Worm (Caenorhabditis elegans) whole organism, late embryonic: ENCODE data around the gene fipr-18.

Experiments used
- F13H6.1 ChIP-seq: sonication (generic microtip); optimal IDR thresholded peaks from 2 replicates; lab custom pipeline; 2016; ENCODE audit warnings: missing genetic modification characterization, missing compliant biosample characterization
- K02D7.2 ChIP-seq: sonication (generic microtip); optimal IDR thresholded peaks from 2 replicates; lab custom pipeline; 2017; ENCODE audit warnings: mild to moderate bottlenecking, missing genetic modification characterization, missing compliant biosample characterization
- K09A11.1 ChIP-seq: sonication (generic microtip); optimal IDR thresholded peaks from 2 replicates; lab custom pipeline; 2017; ENCODE audit warnings: antibody characterized with exemption, mild to moderate bottlenecking, missing genetic modification characterization, missing compliant biosample characterization; ENCODE audit not compliant: insufficient read depth
- T23F11.4 ChIP-seq: fragments of 200-800 bp; sonication (Bioruptor generic); optimal IDR thresholded peaks from 2 replicates; lab custom pipeline; 2018; ENCODE audit warnings: mild to moderate bottlenecking, missing genetic modification characterization, missing compliant biosample characterization
- ahr-1 ChIP-seq: sonication (generic microtip); optimal IDR thresholded peaks from 2 replicates; lab custom pipeline; 2016; ENCODE audit warnings: missing genetic modification characterization, missing compliant biosample characterization
- ama-1 ChIP-seq: fragments of 150-350 bp; optimal IDR thresholded peaks from 2 replicates; lab custom pipeline; 2014
- ceh-14 ChIP-seq: sonication (generic microtip); optimal IDR thresholded peaks from 2 replicates; lab custom pipeline; 2016; ENCODE audit warnings: missing genotype, missing genetic modification characterization, missing compliant biosample characterization
- ceh-22 ChIP-seq: sonication (generic microtip); optimal IDR thresholded peaks from 2 replicates; lab custom pipeline; 2017; ENCODE audit warnings: missing biosample characterization, missing genetic modification characterization
- ceh-24 ChIP-seq: sonication (generic microtip); optimal IDR thresholded peaks from 2 replicates; lab custom pipeline; 2016; ENCODE audit warnings: mild to moderate bottlenecking, missing genetic modification characterization, missing compliant biosample characterization
- ceh-31 ChIP-seq: sonication (generic microtip); optimal IDR thresholded peaks from 2 replicates; lab custom pipeline; 2016; ENCODE audit warnings: missing genetic modification characterization, missing compliant biosample characterization
- ceh-45 ChIP-seq: fragments of 200-800 bp; sonication (Bioruptor generic); IDR thresholded peaks from 2 replicates; pipeline ENCODE4 v1.3.6; 2022; ENCODE audit warnings: missing genetic modification reagents, missing genetic modification characterization, missing compliant biosample characterization
- ceh-48 ChIP-seq: sonication (generic microtip); optimal IDR thresholded peaks from 2 replicates; lab custom pipeline; 2016; ENCODE audit warnings: missing genetic modification characterization, inconsistent platforms, missing compliant biosample characterization
- ceh-6 ChIP-seq: fragments of 200-800 bp; sonication (Bioruptor generic); optimal IDR thresholded peaks from 2 replicates; lab custom pipeline; 2018; ENCODE audit warnings: mild to moderate bottlenecking, missing genetic modification characterization, missing compliant biosample characterization
- ceh-9 ChIP-seq: sonication (generic microtip); optimal IDR thresholded peaks from 2 replicates; lab custom pipeline; 2016; ENCODE audit warnings: mild to moderate bottlenecking, missing genetic modification characterization, inconsistent platforms, missing compliant biosample characterization
- dmd-4 ChIP-seq: sonication (generic microtip); optimal IDR thresholded peaks from 2 replicates; lab custom pipeline; 2016; ENCODE audit warnings: borderline replicate concordance, missing genetic modification characterization, missing compliant biosample characterization
- elt-4 ChIP-seq: sonication (generic microtip); optimal IDR thresholded peaks from 2 replicates; lab custom pipeline; 2016; ENCODE audit warnings: missing genetic modification characterization, missing compliant biosample characterization
- ets-4 ChIP-seq: sonication (generic microtip); optimal IDR thresholded peaks from 2 replicates; lab custom pipeline; 2016; ENCODE audit warnings: missing genetic modification characterization, missing compliant biosample characterization
- eyg-1 ChIP-seq: sonication (generic microtip); optimal IDR thresholded peaks from 2 replicates; lab custom pipeline; 2016; ENCODE audit warnings: missing genotype, missing genetic modification characterization, missing compliant biosample characterization
- fkh-10 ChIP-seq: fragments of 150-350 bp; optimal IDR thresholded peaks from 2 replicates; lab custom pipeline; 2014; ENCODE audit warnings: missing biosample characterization, missing genetic modification reagents, missing genetic modification characterization
- hlh-13 ChIP-seq: fragments of 200-800 bp; sonication (Bioruptor generic); optimal IDR thresholded peaks from 2 replicates; lab custom pipeline; 2018; ENCODE audit warnings: mild to moderate bottlenecking, missing genetic modification characterization, missing compliant biosample characterization
- hlh-6 ChIP-seq: sonication (generic microtip); optimal IDR thresholded peaks from 2 replicates; lab custom pipeline; 2016; ENCODE audit warnings: missing genotype, missing genetic modification characterization, missing compliant biosample characterization
- lin-11 ChIP-seq: fragments of 200-800 bp; sonication (Bioruptor generic); optimal IDR thresholded peaks from 2 replicates; lab custom pipeline; 2018; ENCODE audit warnings: mild to moderate bottlenecking, missing genetic modification characterization, missing compliant biosample characterization
- mec-3 ChIP-seq: sonication (generic microtip); optimal IDR thresholded peaks from 2 replicates; lab custom pipeline; 2016; ENCODE audit warnings: borderline replicate concordance, missing genetic modification characterization, missing compliant biosample characterization
- nhr-11 ChIP-seq: fragments of 150-350 bp; optimal IDR thresholded peaks from 2 replicates; lab custom pipeline; 2014; ENCODE audit warnings: missing biosample characterization, missing genetic modification characterization
- nhr-232 ChIP-seq: sonication (generic microtip); optimal IDR thresholded peaks from 2 replicates; lab custom pipeline; 2016; ENCODE audit warnings: missing genetic modification characterization, missing compliant biosample characterization
- npax-4 ChIP-seq: sonication (generic microtip); optimal IDR thresholded peaks from 2 replicates; lab custom pipeline; 2016; ENCODE audit warnings: missing genetic modification characterization, missing compliant biosample characterization
- odd-2 ChIP-seq: sonication (generic microtip); optimal IDR thresholded peaks from 2 replicates; lab custom pipeline; 2017; ENCODE audit warnings: antibody characterized with exemption, mild to moderate bottlenecking, missing genetic modification characterization, missing compliant biosample characterization
- pag-3 ChIP-seq: sonication (generic microtip); optimal IDR thresholded peaks from 2 replicates; lab custom pipeline; 2016; ENCODE audit warnings: missing compliant biosample characterization, missing genetic modification characterization, borderline replicate concordance
- pax-1 ChIP-seq: fragments of 150-350 bp; optimal IDR thresholded peaks from 2 replicates; lab custom pipeline; 2014; ENCODE audit warnings: missing biosample characterization, missing genetic modification characterization
- pros-1 ChIP-seq: fragments of 150-350 bp; optimal IDR thresholded peaks from 2 replicates; lab custom pipeline; 2014; ENCODE audit warnings: missing biosample characterization, missing genetic modification reagents, missing genetic modification characterization
- ref-2 ChIP-seq: sonication (generic microtip); optimal IDR thresholded peaks from 2 replicates; lab custom pipeline; 2016; ENCODE audit warnings: missing genetic modification characterization, missing compliant biosample characterization
- rnt-1 ChIP-seq: sonication (generic microtip); optimal IDR thresholded peaks from 2 replicates; lab custom pipeline; 2016; ENCODE audit warnings: missing genetic modification characterization, missing compliant biosample characterization
- sdc-2 ChIP-seq: sonication (generic microtip); optimal IDR thresholded peaks from 2 replicates; lab custom pipeline; 2016; ENCODE audit warnings: missing genotype, missing genetic modification characterization, missing compliant biosample characterization
- sox-2 ChIP-seq: fragments of 200-800 bp; sonication (Bioruptor generic); IDR thresholded peaks from 2 replicates; pipeline ENCODE4 v1.3.6; 2022; ENCODE audit warnings: missing genetic modification reagents, missing genetic modification characterization, missing compliant biosample characterization
- syd-9 ChIP-seq: sonication (generic microtip); optimal IDR thresholded peaks from 2 replicates; lab custom pipeline; 2016; ENCODE audit warnings: mild to moderate bottlenecking, missing genetic modification characterization, moderate library complexity, missing compliant biosample characterization
- tbx-7 ChIP-seq: sonication (generic microtip); optimal IDR thresholded peaks from 2 replicates; lab custom pipeline; 2016; ENCODE audit warnings: missing genotype, missing genetic modification characterization, missing compliant biosample characterization
- ttx-3 ChIP-seq: sonication (generic microtip); optimal IDR thresholded peaks from 2 replicates; lab custom pipeline; 2016; ENCODE audit warnings: missing genetic modification reagents, missing genetic modification characterization, missing compliant biosample characterization
- unc-42 ChIP-seq: sonication (generic microtip); optimal IDR thresholded peaks from 2 replicates; lab custom pipeline; 2016; ENCODE audit warnings: missing genotype, missing genetic modification characterization, missing compliant biosample characterization
- unc-55 ChIP-seq: sonication (generic microtip); optimal IDR thresholded peaks from 2 replicates; lab custom pipeline; 2017; ENCODE audit warnings: missing biosample characterization, missing genetic modification reagents, missing genetic modification characterization
- unc-86 ChIP-seq: sonication (generic microtip); optimal IDR thresholded peaks from 2 replicates; lab custom pipeline; 2016; ENCODE audit warnings: missing genetic modification characterization, missing compliant biosample characterization
- ztf-16 ChIP-seq: sonication (generic microtip); optimal IDR thresholded peaks from 2 replicates; lab custom pipeline; 2017; ENCODE audit warnings: missing genetic modification characterization, missing compliant biosample characterization

fipr-18 gene

DNA sequence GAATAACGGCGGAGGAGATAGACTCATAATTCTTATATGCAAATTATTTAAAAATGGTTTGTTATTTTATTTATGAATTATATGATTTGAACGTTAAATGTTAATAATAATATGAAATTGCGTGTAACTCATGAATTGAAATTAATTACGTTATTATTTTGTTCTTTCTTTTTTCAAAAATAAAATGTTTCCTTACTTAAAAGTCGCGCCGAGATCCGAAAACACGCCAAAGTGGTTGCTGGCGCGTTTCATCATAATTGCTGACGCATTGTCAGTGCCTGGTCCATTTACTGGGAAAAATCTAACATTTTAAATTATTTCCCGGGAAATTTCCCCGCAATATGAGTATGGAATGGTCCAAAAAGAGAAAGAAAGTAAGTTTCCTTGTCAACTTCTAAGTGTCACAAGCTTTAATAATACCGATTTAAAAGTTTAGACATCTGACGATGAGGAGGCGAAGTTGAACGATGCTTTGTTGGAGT, 40.3 kb downstream of the fipr-18 start, which contains the start of the genes C07H6.9 and sap-140 (continued):
- TF ChIP-seq F13H6.1 (tag; lab: Kevin White, UChicago) (no peak), fkh-10 (GFP tag; lab: Kevin White, UChicago) (no peak), lin-11 (tag; lab: Kevin White, UChicago) (no peak), pag-3 (tag; lab: Kevin White, UChicago) (no peak), ceh-9 (no peak), K09A11.1 (tag; lab: Kevin White, UChicago) (no peak), pros-1 (tag; lab: Kevin White, UChicago) (no peak), tbx-7 (tag; lab: Kevin White, UChicago) (no peak), ceh-24 (tag; lab: Kevin White, UChicago) (no peak), ceh-6 (no peak), T23F11.4 (GFP tag; lab: Kevin White, UChicago) (no peak), ahr-1 (tag; lab: Kevin White, UChicago) (no peak), elt-4 (no peak), ceh-45 (GFP tag; lab: Robert Waterston, UW) (no peak), npax-4 (tag; lab: Kevin White, UChicago) (no peak), unc-86 (tag; lab: Kevin White, UChicago) (peak; percentile 4), ref-2 (tag; lab: Kevin White, UChicago) (peak; percentile 40), odd-2 (tag; lab: Kevin White, UChicago) (no peak), unc-42 (tag; lab: Kevin White, UChicago) (peak; percentile 32), ama-1 (lab: Kevin White, UChicago) (no peak), ets-4 (tag; lab: Kevin White, UChicago) (no peak)

DNA sequence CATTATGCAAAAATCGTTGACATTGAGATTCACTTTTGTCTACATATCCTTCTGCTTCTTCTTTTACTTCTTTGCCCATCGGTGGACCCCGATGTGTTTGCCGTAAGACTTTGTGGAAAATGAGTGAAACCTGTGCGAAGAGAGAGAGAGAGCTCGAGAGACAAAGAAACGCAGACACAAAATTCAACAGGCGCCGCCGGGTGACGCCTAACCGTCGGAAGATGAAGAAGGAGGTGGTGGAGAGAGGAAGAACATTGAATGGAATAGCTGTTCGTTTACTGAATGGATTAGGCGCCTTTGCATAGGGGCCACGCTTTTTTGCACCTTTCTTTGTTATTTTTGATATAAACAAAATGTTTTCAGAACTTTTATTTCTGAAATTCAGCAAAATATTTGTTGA, 47.9 kb downstream of the fipr-18 start:
- TF ChIP-seq sox-2 (GFP tag; lab: Robert Waterston, UW) (no peak), rnt-1 (tag; lab: Kevin White, UChicago) (no peak), T23F11.4 (GFP tag; lab: Kevin White, UChicago) (no peak), unc-42 (tag; lab: Kevin White, UChicago) (no peak), hlh-13 (GFP tag; lab: Kevin White, UChicago) (no peak), F13H6.1 (tag; lab: Kevin White, UChicago) (no peak), ztf-16 (tag; lab: Kevin White, UChicago) (no peak), ceh-14 (no peak), ama-1 (lab: Kevin White, UChicago) (no peak), ttx-3 (tag; lab: Kevin White, UChicago) (no peak), ceh-22 (tag; lab: Kevin White, UChicago) (no peak), fkh-10 (GFP tag; lab: Kevin White, UChicago) (no peak), ref-2 (tag; lab: Kevin White, UChicago) (no peak), unc-55 (GFP tag; lab: Kevin White, UChicago) (no peak), nhr-232 (no peak), ceh-6 (no peak), syd-9 (tag; lab: Kevin White, UChicago) (no peak), nhr-11 (no peak), odd-2 (tag; lab: Kevin White, UChicago) (no peak), ceh-45 (GFP tag; lab: Robert Waterston, UW) (no peak)

- TF ChIP-seq pax-1 (tag; lab: Kevin White, UChicago) (no peak), eyg-1 (tag; lab: Kevin White, UChicago) (no peak), ceh-6 (no peak), odd-2 (tag; lab: Kevin White, UChicago) (no peak), ceh-31 (no peak), ama-1 (lab: Kevin White, UChicago) (no peak), lin-11 (tag; lab: Kevin White, UChicago) (no peak), mec-3 (tag; lab: Kevin White, UChicago) (no peak), hlh-6 (tag; lab: Kevin White, UChicago) (no peak), T23F11.4 (GFP tag; lab: Kevin White, UChicago) (no peak), sdc-2 (tag; lab: Kevin White, UChicago) (no peak), ceh-48 (tag; lab: Kevin White, UChicago) (no peak), ahr-1 (tag; lab: Kevin White, UChicago) (no peak), K02D7.2 (no peak), dmd-4 (tag; lab: Kevin White, UChicago) (no peak)
- TF ChIP-seq, all 69 proteins: peak for 0
Observed at ce11 chrIII:7508128-7508635, 49.1 kb downstream of the fipr-18 start, which contains the start of gene cls-1. Gene cls-1 (plus strand): TSS chrIII:7508178.
